Fruit fly (Drosophila melanogaster): Measurements from ENCODE around the gene Cdk5alpha.

DNA sequence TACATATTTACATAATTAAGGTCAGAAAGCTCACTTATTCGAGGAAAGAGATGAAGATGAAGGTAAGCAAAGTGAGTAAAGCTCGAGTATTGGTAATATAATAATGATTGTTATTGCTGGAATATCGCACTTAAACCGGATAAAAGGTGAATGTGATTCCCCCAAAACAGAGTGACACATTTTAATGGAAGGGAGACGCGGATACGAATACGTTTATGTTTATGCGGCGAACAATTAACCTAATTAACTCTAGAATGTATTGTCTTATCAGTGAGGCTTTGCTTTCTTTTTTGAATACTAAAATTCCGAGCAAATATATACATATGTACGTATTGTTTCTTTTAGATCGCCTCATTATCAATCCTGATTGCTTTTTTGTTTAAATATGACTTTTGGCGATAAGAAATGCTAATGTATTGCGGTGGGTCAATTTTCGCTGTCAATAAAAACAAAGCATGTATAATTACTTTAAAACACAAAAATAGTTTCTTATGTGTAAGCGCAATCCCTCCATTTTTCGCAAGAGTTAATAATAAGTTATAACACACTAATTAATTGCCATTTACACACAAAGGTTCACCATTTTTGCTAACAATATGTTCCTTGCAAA lies 5.1 kb downstream of the Cdk5alpha start:
- TF ChIP-seq fd85E (GFP tag; optimal IDR thresholded peaks at IDR 0.05) (no peak), CG3919 (GFP tag; optimal IDR thresholded peaks at IDR 0.05) (no peak), Sox15 (GFP tag; optimal IDR thresholded peaks at IDR 0.05) (no peak), fkh (GFP tag; optimal IDR thresholded peaks at IDR 0.05) (no peak), CG6276 (GFP tag; optimal IDR thresholded peaks at IDR 0.05) (no peak), CG11762 (GFP tag; optimal IDR thresholded peaks at IDR 0.05; ENCODE audit: insufficient read depth) (no peak), CG3032 (tag; optimal IDR thresholded peaks at IDR 0.05) (no peak), Lpt (GFP tag; optimal IDR thresholded peaks at IDR 0.05) (no peak), CG8119 (GFP tag; IDR thresholded peaks at IDR 0.05) (no peak), CG10631 (GFP tag; optimal IDR thresholded peaks at IDR 0.05) (no peak)
